Worm (Caenorhabditis elegans): Measurements from ENCODE around the gene irld-2.

- TF ChIP-seq T22C8.4 (GFP tag; IDR thresholded peaks at IDR 0.05) (no peak), klf-2 (GFP tag; conservative IDR thresholded peaks at IDR 0.05) (no peak), med-1 (GFP tag; optimal IDR thresholded peaks at IDR 0.05; ENCODE audit: insufficient read depth) (no peak), ztf-29 (GFP tag; IDR thresholded peaks at IDR 0.05) (no peak)
These were observed 6.4 kb upstream of the irld-2 start for ce11 chrX:13401311-13401710.
